Fruit fly (Drosophila melanogaster) whole organism, adult: ENCODE data around the gene 5-HT2B.

Source experiments
- CG11617 ChIP-seq: fragments of 200-800 bp; sonication (Bioruptor generic); optimal IDR thresholded peaks from 2 replicates; lab custom pipeline; 2017; ENCODE audit warnings: mild to moderate bottlenecking, missing biosample characterization, missing genetic modification reagents, missing genetic modification characterization
- CG12768 ChIP-seq: fragments of 200-800 bp; sonication (Bioruptor generic); optimal IDR thresholded peaks from 2 replicates; lab custom pipeline; 2017; ENCODE audit warnings: missing biosample characterization, missing genetic modification characterization, mild to moderate bottlenecking, moderate library complexity, missing genetic modification reagents
- CG14711 ChIP-seq: fragments of 200-800 bp; sonication (Bioruptor generic); optimal IDR thresholded peaks from 2 replicates; lab custom pipeline; 2018; ENCODE audit warnings: missing biosample characterization, mild to moderate bottlenecking, missing genetic modification characterization, moderate library complexity
- CG1620 ChIP-seq: fragments of 200-800 bp; sonication (Bioruptor generic); optimal IDR thresholded peaks from 2 replicates; lab custom pipeline; 2016; ENCODE audit warnings: missing biosample characterization, missing genetic modification characterization
- CG33017 ChIP-seq: fragments of 200-800 bp; sonication (Bioruptor generic); optimal IDR thresholded peaks from 2 replicates; lab custom pipeline; 2018; ENCODE audit warnings: missing biosample characterization, mild to moderate bottlenecking, missing genetic modification characterization, moderate library complexity
- CG5204 ChIP-seq: fragments of 200-800 bp; sonication (Bioruptor generic); optimal IDR thresholded peaks from 2 replicates; lab custom pipeline; 2016; ENCODE audit warnings: missing biosample characterization, missing genetic modification characterization
- CG7045 ChIP-seq: fragments of 200-800 bp; sonication (Bioruptor generic); optimal IDR thresholded peaks from 2 replicates; lab custom pipeline; 2017; ENCODE audit warnings: missing biosample characterization, mild to moderate bottlenecking, missing genetic modification characterization
- CG7101 ChIP-seq: fragments of 200-800 bp; sonication (Bioruptor generic); optimal IDR thresholded peaks from 2 replicates; lab custom pipeline; 2018; ENCODE audit warnings: missing biosample characterization, mild to moderate bottlenecking, missing genetic modification characterization, moderate library complexity
- Clk ChIP-seq: fragments of 200-800 bp; sonication (Bioruptor generic); optimal IDR thresholded peaks from 2 replicates; lab custom pipeline; 2017; ENCODE audit warnings: missing biosample characterization, missing genetic modification characterization
- Crg-1 ChIP-seq: fragments of 200-800 bp; sonication (Bioruptor generic); optimal IDR thresholded peaks from 2 replicates; lab custom pipeline; 2016; ENCODE audit warnings: missing biosample characterization, missing genetic modification characterization
- Hr96 ChIP-seq: fragments of 200-800 bp; sonication (Bioruptor generic); optimal IDR thresholded peaks from 2 replicates; lab custom pipeline; 2016; ENCODE audit warnings: missing biosample characterization, missing genetic modification characterization
- Mnt ChIP-seq: fragments of 200-800 bp; sonication (Bioruptor generic); optimal IDR thresholded peaks from 2 replicates; lab custom pipeline; 2016; ENCODE audit warnings: missing biosample characterization, mild to moderate bottlenecking, missing genetic modification characterization
- bab1 ChIP-seq: fragments of 200-800 bp; sonication (Bioruptor generic); optimal IDR thresholded peaks from 3 replicates; lab custom pipeline; 2019; ENCODE audit warnings: missing biosample characterization, mild to moderate bottlenecking, missing genetic modification characterization, moderate library complexity
- cic ChIP-seq: fragments of 200-800 bp; sonication (Bioruptor generic); optimal IDR thresholded peaks from 2 replicates; lab custom pipeline; 2017; ENCODE audit warnings: missing biosample characterization, mild to moderate bottlenecking, missing genetic modification characterization, moderate library complexity
- cnc ChIP-seq, 2 experiments: fragments of >200 bp; optimal IDR thresholded peaks; 2 replicates each; lab custom pipeline; 2017
- kay ChIP-seq: fragments of 200-800 bp; sonication (Bioruptor generic); peaks from one replicate; lab custom pipeline; 2016; ENCODE audit warnings: missing biosample characterization, missing genetic modification characterization, borderline replicate concordance
- ovo ChIP-seq: fragments of 200-800 bp; sonication (Bioruptor generic); optimal IDR thresholded peaks from 2 replicates; lab custom pipeline; 2016; ENCODE audit warnings: missing biosample characterization, missing genetic modification characterization
- pad ChIP-seq: fragments of 200-800 bp; sonication (Bioruptor generic); optimal IDR thresholded peaks from 3 replicates; lab custom pipeline; 2017; ENCODE audit warnings: missing biosample characterization, missing genetic modification characterization, mild to moderate bottlenecking, moderate library complexity, missing genetic modification reagents
- tj ChIP-seq: fragments of 200-800 bp; sonication (Bioruptor generic); optimal IDR thresholded peaks from 3 replicates; lab custom pipeline; 2017; ENCODE audit warnings: missing biosample characterization, mild to moderate bottlenecking, missing genetic modification characterization, moderate library complexity
- toe ChIP-seq: fragments of 200-800 bp; sonication (Bioruptor generic); optimal IDR thresholded peaks from 2 replicates; lab custom pipeline; 2016; ENCODE audit warnings: missing biosample characterization, missing genetic modification characterization

5-HT2B gene

dm6 chr3R:8577409-8578255 lies at the start of gene 5-HT2B:
TSS of gene 5-HT2B (plus strand) at chr3R:8578205.
- TF ChIP-seq CG11617 (GFP tag; lab: Kevin White, UChicago) (peak; percentile 18), tj (GFP tag; lab: Kevin White, UChicago) (no peak), Clk (GFP tag; lab: Kevin White, UChicago) (no peak), kay (no peak), pad (GFP tag; lab: Kevin White, UChicago) (peak; percentile 91), CG33017 (tag; lab: Kevin White, UChicago) (peak; percentile 49), CG14711 (tag; lab: Kevin White, UChicago) (peak; percentile 16), CG7045 (GFP tag; lab: Kevin White, UChicago) (peak; percentile 70), CG5204 (GFP tag; lab: Kevin White, UChicago) (peak; percentile 19), toe (GFP tag; lab: Kevin White, UChicago) (no peak), CG7101 (tag; lab: Kevin White, UChicago) (peak; percentile 10), CG1620 (GFP tag; lab: Kevin White, UChicago) (no peak), CG12768 (peak; percentile 45)

- TF ChIP-seq Hr96 (GFP tag; lab: Kevin White, UChicago) (no peak), CG14711 (tag; lab: Kevin White, UChicago) (no peak), pad (GFP tag; lab: Kevin White, UChicago) (no peak), CG5204 (GFP tag; lab: Kevin White, UChicago) (no peak)
These were observed 49.1 kb upstream of the 5-HT2B start, which contains the start of gene CG11741 for dm6 chr3R:8528862-8529261. TSS of gene CG11741 (minus strand) at chr3R:8528877.

- no peak for TF ChIP-seq tj (GFP tag; lab: Kevin White, UChicago)
These were observed 32.1 kb upstream of the 5-HT2B start for dm6 chr3R:8545915-8546314.

dm6 chr3R:8552308-8552707 lies 25.7 kb upstream of the 5-HT2B start, which contains the start of gene Or85d:
TSS of gene Or85d (plus strand) at chr3R:8552608.
- TF ChIP-seq CG14711 (tag; lab: Kevin White, UChicago): no peak
- no peak for TF ChIP-seq CG33017 (tag; lab: Kevin White, UChicago)
- no peak for TF ChIP-seq CG5204 (GFP tag; lab: Kevin White, UChicago)
- no peak for TF ChIP-seq Hr96 (GFP tag; lab: Kevin White, UChicago)
- no peak for TF ChIP-seq toe (GFP tag; lab: Kevin White, UChicago)
- TF ChIP-seq ovo (GFP tag; lab: Kevin White, UChicago): no peak
- TF ChIP-seq CG7045 (GFP tag; lab: Kevin White, UChicago): no peak
- TF ChIP-seq bab1 (GFP tag; lab: Kevin White, UChicago): no peak
- TF ChIP-seq cic (GFP tag; lab: Kevin White, UChicago): no peak
- no peak for TF ChIP-seq cnc (optimal IDR thresholded peaks at IDR 0.05; lab: Kevin White, UChicago)
- TF ChIP-seq kay: no peak
- TF ChIP-seq CG12768: no peak
- TF ChIP-seq tj (GFP tag; lab: Kevin White, UChicago): no peak
- no peak for TF ChIP-seq Mnt (GFP tag; lab: Kevin White, UChicago)
- no peak for TF ChIP-seq CG11617 (GFP tag; lab: Kevin White, UChicago)
- no peak for TF ChIP-seq CG7101 (tag; lab: Kevin White, UChicago)
- TF ChIP-seq Clk (GFP tag; lab: Kevin White, UChicago): no peak
- TF ChIP-seq pad (GFP tag; lab: Kevin White, UChicago): no peak

- TF ChIP-seq toe (GFP tag; lab: Kevin White, UChicago) (no peak), CG33017 (tag; lab: Kevin White, UChicago) (no peak), Mnt (GFP tag; lab: Kevin White, UChicago) (no peak), CG5204 (GFP tag; lab: Kevin White, UChicago) (no peak), CG14711 (tag; lab: Kevin White, UChicago) (no peak), CG11617 (GFP tag; lab: Kevin White, UChicago) (no peak), Crg-1 (GFP tag; lab: Kevin White, UChicago) (no peak), pad (GFP tag; lab: Kevin White, UChicago) (no peak), ovo (GFP tag; lab: Kevin White, UChicago) (no peak), CG1620 (GFP tag; lab: Kevin White, UChicago) (no peak), Hr96 (GFP tag; lab: Kevin White, UChicago) (no peak)
These were observed 16.5 kb upstream of the 5-HT2B start, which contains the start of gene pch2 for dm6 chr3R:8561522-8561921. TSS of gene pch2 (minus strand) at chr3R:8561764.

- TF ChIP-seq bab1 (GFP tag; lab: Kevin White, UChicago) (peak; percentile 40), pad (GFP tag; lab: Kevin White, UChicago) (no peak), CG14711 (tag; lab: Kevin White, UChicago) (peak; percentile 21), ovo (GFP tag; lab: Kevin White, UChicago) (no peak), CG7045 (GFP tag; lab: Kevin White, UChicago) (no peak), cnc (optimal IDR thresholded peaks at IDR 0.05; lab: Kevin White, UChicago) (no peak), CG12768 (peak; percentile 5), Crg-1 (GFP tag; lab: Kevin White, UChicago) (no peak), CG7101 (tag; lab: Kevin White, UChicago) (peak; percentile 20), kay (no peak), toe (GFP tag; lab: Kevin White, UChicago) (peak; percentile 60), Mnt (GFP tag; lab: Kevin White, UChicago) (no peak), CG5204 (GFP tag; lab: Kevin White, UChicago) (no peak), Clk (GFP tag; lab: Kevin White, UChicago) (no peak), CG33017 (tag; lab: Kevin White, UChicago) (no peak), CG11617 (GFP tag; lab: Kevin White, UChicago) (no peak), Hr96 (GFP tag; lab: Kevin White, UChicago) (no peak), cic (GFP tag; lab: Kevin White, UChicago) (no peak), CG1620 (GFP tag; lab: Kevin White, UChicago) (no peak), tj (GFP tag; lab: Kevin White, UChicago) (no peak)
These were observed 15.5 kb upstream of the 5-HT2B start, which contains the start of the genes mRpS18A and CG31460 for dm6 chr3R:8562484-8562886. TSS of gene mRpS18A (minus strand) at chr3R:8562593. TSS of gene CG31460 (plus strand) at chr3R:8562673.
